Worm (Caenorhabditis elegans): Measurements from ENCODE around the gene unc-32.

DNA sequence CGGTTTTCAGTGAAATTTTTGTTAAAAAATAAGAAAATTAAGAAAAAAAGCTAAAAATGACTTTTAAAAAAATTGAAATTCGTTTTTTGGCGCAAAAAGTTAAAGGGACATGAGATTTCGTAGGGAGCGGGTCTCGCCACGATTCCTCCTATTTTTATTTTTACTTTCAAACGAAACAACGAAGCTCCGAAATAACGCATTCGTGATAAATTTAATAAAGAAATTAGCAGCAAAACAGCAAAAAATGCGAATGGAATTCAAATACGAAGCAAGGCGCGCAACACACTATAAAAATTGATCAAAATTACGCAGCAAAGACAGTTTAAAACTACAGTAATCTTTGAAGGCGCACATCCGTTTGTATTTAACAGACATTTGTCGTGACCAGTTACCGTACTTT lies 5.6 kb upstream of the unc-32 start:
- no peak for TF ChIP-seq snpc-4 (tag; optimal IDR thresholded peaks at IDR 0.05)
- no peak for TF ChIP-seq elt-1 (tag; optimal IDR thresholded peaks at IDR 0.05; ENCODE audit: borderline replicate concordance, insufficient read depth)
- no peak for TF ChIP-seq unc-39 (tag; optimal IDR thresholded peaks at IDR 0.05)
- TF ChIP-seq elt-3 (tag; optimal IDR thresholded peaks at IDR 0.05) = no peak
- no peak for TF ChIP-seq ztf-11 (tag; optimal IDR thresholded peaks at IDR 0.05)
- TF ChIP-seq nhr-28 (tag; optimal IDR thresholded peaks at IDR 0.05) = no peak
